Worm (Caenorhabditis elegans): ENCODE results near the gene spin-1.

DNA sequence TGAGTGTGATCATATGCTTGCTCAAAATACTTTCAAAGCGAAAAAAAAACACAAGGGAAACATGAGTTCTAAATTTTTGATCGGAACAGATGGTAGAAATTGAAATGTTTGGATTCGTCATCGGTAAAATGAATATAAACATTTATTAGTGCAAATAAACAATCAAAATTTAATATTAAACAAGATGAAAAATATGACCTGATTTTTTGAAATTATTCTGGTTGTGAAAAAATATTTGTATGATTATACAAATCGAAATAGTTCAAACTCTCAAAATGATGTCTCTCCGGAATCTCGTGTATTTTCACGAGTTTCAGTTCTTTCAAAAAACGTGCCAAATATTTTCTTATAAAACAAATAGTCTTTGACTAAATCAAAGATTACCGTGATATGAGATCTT is 5.6 kb downstream of the spin-1 start, which contains the start of gene C13C4.7:
- TF ChIP-seq ama-1 (optimal IDR thresholded peaks at IDR 0.05) (no peak), irx-1 (tag; optimal IDR thresholded peaks at IDR 0.05) (no peak), nhr-71 (tag; optimal IDR thresholded peaks at IDR 0.05) (no peak)
